Fruit fly (Drosophila melanogaster): ENCODE data around the gene CG18747.

Gene CG18747

DNA sequence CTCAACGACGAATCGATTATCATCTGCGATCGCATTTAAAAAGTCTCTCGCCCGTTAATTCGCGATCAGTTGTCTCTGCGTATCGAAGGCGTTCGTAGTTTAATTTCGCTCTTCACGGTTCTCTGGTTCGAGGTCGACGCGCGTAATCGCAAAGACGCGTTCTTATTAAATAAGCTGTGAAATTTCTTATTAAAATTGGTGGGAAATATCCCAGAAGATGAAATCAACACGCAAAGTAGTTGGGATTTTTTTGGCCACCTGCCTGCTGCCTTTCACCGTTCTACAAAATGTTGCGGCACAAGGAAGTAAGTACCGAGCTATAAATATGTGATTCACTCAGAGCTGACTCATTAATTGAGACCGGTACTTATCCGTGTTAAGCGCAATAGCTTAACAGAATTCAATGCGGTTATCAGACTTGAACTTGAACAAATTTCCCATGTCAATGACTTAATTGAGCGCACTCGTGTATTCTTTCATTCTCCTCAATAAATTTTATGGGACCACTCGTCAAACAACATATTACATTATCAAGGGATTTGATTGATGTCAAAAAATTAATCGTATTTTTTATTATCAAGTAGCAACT is 22.2 kb downstream of the CG18747 start:
- TF ChIP-seq CG10348 (GFP tag; IDR thresholded peaks at IDR 0.05): no peak
- 0 out of 3 replicates have a peak, but pooled peaks have one; percentile 29 for TF ChIP-seq CG4496 (GFP tag; IDR thresholded peaks at IDR 0.05)

DNA sequence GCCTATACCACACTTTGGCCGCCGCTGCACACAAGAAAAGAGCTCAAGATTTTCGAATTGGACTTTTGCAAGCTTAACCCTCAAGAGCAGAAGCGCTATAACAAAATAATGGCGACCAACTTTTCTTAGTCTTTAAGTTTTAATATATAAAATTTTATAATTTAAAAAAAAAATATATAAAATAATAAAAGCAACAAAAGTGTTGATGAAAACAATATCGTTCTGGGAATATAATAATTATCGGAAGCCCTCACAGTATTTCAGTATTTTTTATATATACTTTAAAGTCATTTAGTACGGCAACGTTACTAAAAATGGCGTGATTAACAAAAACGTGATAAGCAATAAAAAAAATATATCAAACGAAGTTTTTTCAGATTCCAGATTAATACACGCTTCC is 23.8 kb downstream of the CG18747 start, which contains the start of gene Sp7:
TSS of gene Sp7 (plus strand) at position 301 of the 400 bp plus-strand sequence.
- TF ChIP-seq CG9948 (tag; optimal IDR thresholded peaks at IDR 0.05): no peak
- TF ChIP-seq CG15710 (tag; optimal IDR thresholded peaks at IDR 0.05): no peak
- no peak for TF ChIP-seq CG12605 (GFP tag; IDR thresholded peaks at IDR 0.05)
- no peak for TF ChIP-seq CG4496 (GFP tag; IDR thresholded peaks at IDR 0.05)
- no peak for TF ChIP-seq gl (tag; optimal IDR thresholded peaks at IDR 0.05)
- TF ChIP-seq Ets98B (GFP tag; IDR thresholded peaks at IDR 0.05): no peak
- no peak for TF ChIP-seq CG34367 (tag; optimal IDR thresholded peaks at IDR 0.05)
- no peak for TF ChIP-seq CG13204 (GFP tag; optimal IDR thresholded peaks at IDR 0.05)
- no peak for TF ChIP-seq rn (GFP tag; IDR thresholded peaks at IDR 0.05)
- TF ChIP-seq CG10348 (GFP tag; IDR thresholded peaks at IDR 0.05): no peak
- no peak for TF ChIP-seq CG32121 (GFP tag; IDR thresholded peaks at IDR 0.05)
- TF ChIP-seq CG14655 (GFP tag; optimal IDR thresholded peaks at IDR 0.05): no peak

DNA sequence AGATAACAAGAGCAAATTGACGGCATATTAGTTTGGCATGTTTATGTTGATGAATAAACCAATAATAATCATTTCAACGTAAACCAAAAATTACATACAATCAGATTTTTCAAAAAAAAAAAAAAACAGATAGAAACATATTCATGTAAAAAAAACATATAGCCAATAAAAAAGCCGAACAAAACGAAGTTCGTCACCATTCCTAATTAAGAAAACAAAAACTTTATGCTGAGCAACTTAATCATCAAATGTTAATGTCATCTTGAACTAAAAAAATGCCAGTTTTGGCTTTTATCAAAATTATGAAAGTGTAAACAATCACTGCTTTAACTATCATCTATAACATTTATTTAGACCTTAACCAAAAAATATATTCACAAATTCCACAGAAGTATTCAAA is 25.4 kb downstream of the CG18747 start, which contains the start of gene CG10919:
TSS of gene CG10919 (plus strand) at position 301 of the 400 bp plus-strand sequence.
- TF ChIP-seq CG9948 (tag; optimal IDR thresholded peaks at IDR 0.05) (no peak), CG17806 (tag; optimal IDR thresholded peaks at IDR 0.05) (no peak), CG32121 (GFP tag; IDR thresholded peaks at IDR 0.05) (no peak), D1 (tag; optimal IDR thresholded peaks at IDR 0.05) (no peak)

DNA sequence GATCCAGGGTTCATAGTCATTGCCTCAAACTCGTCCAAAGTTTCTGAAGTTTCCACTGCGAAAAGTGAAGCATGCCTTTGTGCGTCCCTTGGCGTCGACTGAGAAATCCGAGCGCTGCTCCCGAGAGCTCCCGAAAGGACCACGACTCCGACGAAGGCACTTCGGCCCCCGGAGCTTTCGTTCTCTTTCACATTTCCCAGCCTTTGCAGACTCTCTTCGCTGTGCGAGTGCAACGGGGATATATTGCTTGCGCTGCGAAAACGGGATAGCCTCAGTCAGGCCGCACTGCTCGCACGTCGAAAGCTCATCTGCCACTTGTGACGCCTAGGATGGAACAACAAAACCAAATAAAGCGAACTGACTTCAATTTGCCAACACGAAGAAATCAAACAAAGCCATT is 29.7 kb downstream of the CG18747 start:
- TF ChIP-seq CG4496 (GFP tag; IDR thresholded peaks at IDR 0.05) (peak; percentile 66; the same call in 2 of the 3 replicates), fd96Ca (GFP tag; IDR thresholded peaks at IDR 0.05) (peak; percentile 16; the same call in 1 of the 3 replicates), CG34367 (tag; optimal IDR thresholded peaks at IDR 0.05) (peak; percentile 37), Ets98B (GFP tag; IDR thresholded peaks at IDR 0.05) (no peak; the same call in 1 of the 2 replicates), CG14655 (GFP tag; optimal IDR thresholded peaks at IDR 0.05) (peak; percentile 44), CG8301 (tag; optimal IDR thresholded peaks at IDR 0.05) (peak; percentile 6), CG17806 (tag; optimal IDR thresholded peaks at IDR 0.05) (no peak), CG13204 (GFP tag; optimal IDR thresholded peaks at IDR 0.05) (peak; percentile 2), CG8159 (tag; optimal IDR thresholded peaks at IDR 0.05) (peak; percentile 21)

DNA sequence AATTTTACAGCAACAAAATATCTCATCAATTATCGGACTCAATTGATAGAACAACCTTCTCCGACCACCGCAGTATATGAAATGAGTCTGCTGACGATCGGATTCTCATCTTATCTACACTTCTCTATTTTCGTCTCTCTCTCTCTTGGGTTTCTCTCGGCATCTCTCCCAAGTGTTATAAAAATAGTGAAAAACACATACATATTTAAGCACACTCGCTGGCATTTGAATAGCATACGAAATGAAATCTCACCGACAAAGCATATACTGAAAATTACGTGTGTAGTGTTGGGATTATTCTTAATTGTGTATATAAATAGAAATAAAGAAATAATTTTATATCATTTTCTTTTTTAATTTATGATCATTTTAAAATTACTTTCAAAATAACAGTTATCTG is 33.3 kb downstream of the CG18747 start, which contains the start of gene pyd3:
TSS of gene pyd3 (minus strand) at position 87 of the 400 bp plus-strand sequence.
- TF ChIP-seq CG17806 (tag; optimal IDR thresholded peaks at IDR 0.05) (no peak), Pif1B (GFP tag; optimal IDR thresholded peaks at IDR 0.05) (peak; percentile 12), rn (GFP tag; IDR thresholded peaks at IDR 0.05) (no peak), fd96Ca (GFP tag; IDR thresholded peaks at IDR 0.05) (no peak), CG9948 (tag; optimal IDR thresholded peaks at IDR 0.05) (no peak), CG8301 (tag; optimal IDR thresholded peaks at IDR 0.05) (peak; percentile 35), Ets98B (GFP tag; IDR thresholded peaks at IDR 0.05) (peak; percentile 50), CG12605 (GFP tag; IDR thresholded peaks at IDR 0.05) (peak; percentile 74), CG14655 (GFP tag; optimal IDR thresholded peaks at IDR 0.05) (peak; percentile 48), CG15710 (tag; optimal IDR thresholded peaks at IDR 0.05) (peak; percentile 14), CG8159 (tag; optimal IDR thresholded peaks at IDR 0.05) (peak; percentile 45), CG34367 (tag; optimal IDR thresholded peaks at IDR 0.05) (peak; percentile 31), EcR (GFP tag; optimal IDR thresholded peaks at IDR 0.05) (no peak), Pif1A (GFP tag; optimal IDR thresholded peaks at IDR 0.05) (no peak), D1 (tag; optimal IDR thresholded peaks at IDR 0.05) (no peak), CG4496 (GFP tag; IDR thresholded peaks at IDR 0.05) (peak; percentile 54; the same call in 1 of the 3 replicates)

DNA sequence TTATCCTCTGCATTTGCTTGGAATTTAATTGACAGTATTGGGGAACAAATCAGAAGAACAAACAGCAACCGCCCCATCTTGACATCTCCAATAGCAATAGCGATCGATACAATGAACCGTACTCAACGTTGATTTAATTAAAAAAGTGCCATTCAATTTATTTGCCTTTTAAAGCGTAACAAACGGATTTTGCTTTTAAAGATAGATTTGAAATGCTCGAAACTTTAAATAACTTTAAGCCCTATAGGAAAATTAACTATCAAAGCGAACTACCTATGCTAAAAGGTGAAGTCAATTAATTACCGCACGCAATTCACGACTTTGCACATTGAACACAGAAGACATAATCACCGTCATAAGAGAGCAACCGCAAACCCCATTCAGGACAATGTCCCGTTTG is 43.8 kb downstream of the CG18747 start, which contains the start of gene CG43254:
TSS of gene CG43254 (minus strand) at position 101 of the 400 bp plus-strand sequence.
- TF ChIP-seq CG34367 (tag; optimal IDR thresholded peaks at IDR 0.05): no peak
- no peak for TF ChIP-seq CG10348 (GFP tag; IDR thresholded peaks at IDR 0.05)
- TF ChIP-seq CG4496 (GFP tag; IDR thresholded peaks at IDR 0.05): no peak
- TF ChIP-seq CG12605 (GFP tag; IDR thresholded peaks at IDR 0.05): no peak
- TF ChIP-seq CG8301 (tag; optimal IDR thresholded peaks at IDR 0.05): no peak
- TF ChIP-seq Pif1B (GFP tag; optimal IDR thresholded peaks at IDR 0.05): no peak
- no peak for TF ChIP-seq Pif1A (GFP tag; optimal IDR thresholded peaks at IDR 0.05)
